3 worm cellular contexts compared by ENCODE assay signal in genomic region chrV:13269228-13269630, ce11.
A peak's percentile ranks its signal among the peaks of the same experiment; 100 is the strongest.
TF ChIP-seq lines count a peak whose summit lies in the region.

No protein-coding gene starts in this region.

TF ChIP-seq in whole organism, L1 larva, 84 proteins besides CTCF, POLR2A, EP300 and RAD21 (continued from another document and continues in another):
- TF ChIP-seq unc-30 (tag; optimal IDR thresholded peaks at IDR 0.05; lab: Kevin White, UChicago) (no peak), elt-2 (tag; optimal IDR thresholded peaks at IDR 0.05; lab: Kevin White, UChicago) (peak; percentile 100), lir-3 (tag; optimal IDR thresholded peaks at IDR 0.05; lab: Kevin White, UChicago; ENCODE audit: poor library complexity) (no peak), ces-1 (GFP tag; optimal IDR thresholded peaks at IDR 0.05; lab: Kevin White, UChicago) (no peak), skn-1 (tag; optimal IDR thresholded peaks at IDR 0.05; lab: Kevin White, UChicago) (no peak), ceh-63 (GFP tag; optimal IDR thresholded peaks at IDR 0.05; lab: Kevin White, UChicago) (no peak), elt-3 (tag; optimal IDR thresholded peaks at IDR 0.05; lab: Kevin White, UChicago) (no peak), nhr-85 (tag; lab: Kevin White, UChicago) (no peak), ceh-90 (tag; optimal IDR thresholded peaks at IDR 0.05; lab: Kevin White, UChicago) (no peak), unc-86 (tag; optimal IDR thresholded peaks at IDR 0.05; lab: Kevin White, UChicago) (no peak), aha-1 (tag; optimal IDR thresholded peaks at IDR 0.05; lab: Kevin White, UChicago) (no peak), alr-1 (tag; optimal IDR thresholded peaks at IDR 0.05; lab: Kevin White, UChicago; ENCODE audit: borderline replicate concordance) (no peak), nhr-77 (tag; optimal IDR thresholded peaks at IDR 0.05; lab: Kevin White, UChicago) (no peak), lin-15B (tag; optimal IDR thresholded peaks at IDR 0.05; lab: Kevin White, UChicago) (no peak), ceh-88 (GFP tag; IDR thresholded peaks at IDR 0.05; lab: Robert Waterston, UW) (no peak), tlp-1 (tag; optimal IDR thresholded peaks at IDR 0.05; lab: Kevin White, UChicago) (peak; percentile 83), C04F5.9 (tag; optimal IDR thresholded peaks at IDR 0.05; lab: Kevin White, UChicago) (no peak), ceh-8 (GFP tag; optimal IDR thresholded peaks at IDR 0.05; lab: Kevin White, UChicago) (no peak), hpl-2 (GFP tag; optimal IDR thresholded peaks at IDR 0.05; lab: Kevin White, UChicago) (peak; percentile 83), rnt-1 (tag; optimal IDR thresholded peaks at IDR 0.05; lab: Kevin White, UChicago) (no peak), egl-13 (tag; optimal IDR thresholded peaks at IDR 0.05; lab: Kevin White, UChicago) (no peak), blmp-1 (tag; optimal IDR thresholded peaks at IDR 0.05; lab: Kevin White, UChicago) (no peak), hlh-17 (GFP tag; optimal IDR thresholded peaks at IDR 0.05; lab: Kevin White, UChicago; ENCODE audit: borderline replicate concordance) (no peak), nhr-237 (tag; optimal IDR thresholded peaks at IDR 0.05; lab: Kevin White, UChicago) (no peak), lin-13 (GFP tag; optimal IDR thresholded peaks at IDR 0.05; lab: Kevin White, UChicago) (no peak), nhr-20 (tag; optimal IDR thresholded peaks at IDR 0.05; lab: Kevin White, UChicago) (peak; percentile 25), lin-35 (GFP tag; optimal IDR thresholded peaks at IDR 0.05; lab: Kevin White, UChicago) (peak in 1 of 2 experiments; percentile 59), dpl-1 (GFP tag; optimal IDR thresholded peaks at IDR 0.05; lab: Kevin White, UChicago) (no peak), snu-23 (GFP tag; optimal IDR thresholded peaks at IDR 0.05; lab: Kevin White, UChicago) (no peak), pax-3 (tag; optimal IDR thresholded peaks at IDR 0.05; lab: Kevin White, UChicago) (peak; percentile 85), Y116A8C.19 (tag; optimal IDR thresholded peaks at IDR 0.05; lab: Kevin White, UChicago; ENCODE audit: borderline replicate concordance) (no peak), egl-27 (tag; optimal IDR thresholded peaks at IDR 0.05; lab: Kevin White, UChicago) (no peak), sup-37 (GFP tag; optimal IDR thresholded peaks at IDR 0.05; lab: Kevin White, UChicago) (no peak), unc-62 (GFP tag; optimal IDR thresholded peaks at IDR 0.05; lab: Kevin White, UChicago) (no peak), mdl-1 (tag; optimal IDR thresholded peaks at IDR 0.05; lab: Kevin White, UChicago) (no peak), pqm-1 (tag; optimal IDR thresholded peaks at IDR 0.05; lab: Kevin White, UChicago) (peak; percentile 86), zip-4 (GFP tag; optimal IDR thresholded peaks at IDR 0.05; lab: Kevin White, UChicago) (no peak), isw-1 (GFP tag; IDR thresholded peaks at IDR 0.05; lab: Robert Waterston, UW) (no peak), efl-1 (optimal IDR thresholded peaks at IDR 0.05; lab: Kevin White, UChicago) (no peak), efl-1 (GFP tag; optimal IDR thresholded peaks at IDR 0.05 in 1 of 2; lab: Kevin White, UChicago) (peak in 1 of 2 experiments; percentile 83), C16A3.4 (tag; optimal IDR thresholded peaks at IDR 0.05; lab: Kevin White, UChicago) (no peak), grh-1 (GFP tag; IDR thresholded peaks at IDR 0.05; lab: Robert Waterston, UW) (no peak), nhr-12 (tag; optimal IDR thresholded peaks at IDR 0.05; lab: Kevin White, UChicago) (no peak), ama-1 (optimal IDR thresholded peaks at IDR 0.05; lab: Kevin White, UChicago) (no peak), nhr-71 (tag; optimal IDR thresholded peaks at IDR 0.05; lab: Kevin White, UChicago) (peak; percentile 44), lin-14 (GFP tag; optimal IDR thresholded peaks at IDR 0.05; lab: Kevin White, UChicago) (peak; percentile 26)

TF ChIP-seq in whole organism, L4 larva, 104 proteins besides CTCF, POLR2A, EP300 and RAD21 (continued from another document and continues in another):
- no peak for TF ChIP-seq nhr-11 (tag; optimal IDR thresholded peaks at IDR 0.05; lab: Kevin White, UChicago)
- TF ChIP-seq dmd-9 (GFP tag; IDR thresholded peaks at IDR 0.05; lab: Robert Waterston, UW), result no peak
- TF ChIP-seq nhr-25 (tag; optimal IDR thresholded peaks at IDR 0.05; lab: Kevin White, UChicago; ENCODE audit: borderline replicate concordance, insufficient read depth), result no peak
- TF ChIP-seq fkh-10 (GFP tag; optimal IDR thresholded peaks at IDR 0.05; lab: Kevin White, UChicago), result no peak
- no peak for TF ChIP-seq T26A8.4 (GFP tag; IDR thresholded peaks at IDR 0.05; lab: Robert Waterston, UW)
- TF ChIP-seq D1046.2 (GFP tag; IDR thresholded peaks at IDR 0.05; lab: Robert Waterston, UW), result no peak
- peak; percentile 80 for TF ChIP-seq hlh-30 (tag; optimal IDR thresholded peaks at IDR 0.05; lab: Kevin White, UChicago; ENCODE audit: insufficient read depth)
- TF ChIP-seq tag-97 (GFP tag; IDR thresholded peaks at IDR 0.05; lab: Robert Waterston, UW), result no peak
- peak; percentile 85 for TF ChIP-seq hlh-11 (tag; optimal IDR thresholded peaks at IDR 0.05; lab: Kevin White, UChicago)
- no peak for TF ChIP-seq nhr-42 (GFP tag; IDR thresholded peaks at IDR 0.05; lab: Robert Waterston, UW)
- TF ChIP-seq ztf-11 (tag; optimal IDR thresholded peaks at IDR 0.05; lab: Kevin White, UChicago), result no peak
- TF ChIP-seq F37D6.2 (tag; optimal IDR thresholded peaks at IDR 0.05; lab: Kevin White, UChicago), result no peak
- TF ChIP-seq lin-38 (GFP tag; IDR thresholded peaks at IDR 0.05; lab: Robert Waterston, UW), result peak; percentile 6; the same call in 1 of the 2 replicates
- peak; percentile 87 for TF ChIP-seq dve-1 (tag; optimal IDR thresholded peaks at IDR 0.05; lab: Kevin White, UChicago; ENCODE audit: insufficient read depth)
- 0 out of 2 replicates have a peak, but pooled peaks have one; percentile 35 for TF ChIP-seq Y105C5A.15 (GFP tag; IDR thresholded peaks at IDR 0.05; lab: Robert Waterston, UW)
- peak; percentile 86 for TF ChIP-seq nhr-102 (tag; optimal IDR thresholded peaks at IDR 0.05; lab: Kevin White, UChicago)
- TF ChIP-seq mep-1 (tag; optimal IDR thresholded peaks at IDR 0.05; lab: Kevin White, UChicago), result no peak
- TF ChIP-seq nhr-111 (GFP tag; optimal IDR thresholded peaks at IDR 0.05; lab: Kevin White, UChicago), result no peak
- no peak for TF ChIP-seq skn-1 (tag; optimal IDR thresholded peaks at IDR 0.05; lab: Kevin White, UChicago)
- TF ChIP-seq mdl-1 (tag; optimal IDR thresholded peaks at IDR 0.05; lab: Kevin White, UChicago), result no peak
- TF ChIP-seq tra-1 (GFP tag; IDR thresholded peaks at IDR 0.05; lab: Robert Waterston, UW), result peak; percentile 64
- no peak for TF ChIP-seq unc-39 (tag; optimal IDR thresholded peaks at IDR 0.05; lab: Kevin White, UChicago)
- no peak for TF ChIP-seq ceh-62 (tag; optimal IDR thresholded peaks at IDR 0.05; lab: Kevin White, UChicago)
- TF ChIP-seq ztf-7 (tag; optimal IDR thresholded peaks at IDR 0.05; lab: Kevin White, UChicago), result peak; percentile 22
- TF ChIP-seq ZK546.5 (tag; optimal IDR thresholded peaks at IDR 0.05; lab: Kevin White, UChicago), result no peak
- TF ChIP-seq duxl-1 (tag; optimal IDR thresholded peaks at IDR 0.05; lab: Kevin White, UChicago; ENCODE audit: poor library complexity), result no peak
- peak in 1 of 2 experiments; percentile 51 for TF ChIP-seq unc-62 (GFP tag; optimal IDR thresholded peaks at IDR 0.05 in 1 of 2; lab: Kevin White, UChicago)
- TF ChIP-seq unc-62 (tag; optimal IDR thresholded peaks at IDR 0.05; lab: Kevin White, UChicago), result no peak
- no peak for TF ChIP-seq attf-4 (tag; optimal IDR thresholded peaks at IDR 0.05; lab: Kevin White, UChicago)
- TF ChIP-seq spr-1 (tag; optimal IDR thresholded peaks at IDR 0.05; lab: Kevin White, UChicago), result no peak
- peak in 1 of 2 experiments; percentile 21 for TF ChIP-seq daf-16 (GFP tag; optimal IDR thresholded peaks at IDR 0.05; lab: Kevin White, UChicago)
- TF ChIP-seq daf-16 (tag; optimal IDR thresholded peaks at IDR 0.05; lab: Kevin White, UChicago), result peak; percentile 94
- peak; percentile 64; the same call in 1 of the 2 replicates for TF ChIP-seq Y75B8A.6 (GFP tag; IDR thresholded peaks at IDR 0.05; lab: Robert Waterston, UW)
- TF ChIP-seq Y48G9A.11 (GFP tag; IDR thresholded peaks at IDR 0.05; lab: Robert Waterston, UW), result no peak
- TF ChIP-seq F10B5.3 (tag; optimal IDR thresholded peaks at IDR 0.05; lab: Kevin White, UChicago), result no peak
- TF ChIP-seq jun-1 (tag; optimal IDR thresholded peaks at IDR 0.05; lab: Kevin White, UChicago), result peak; percentile 41
- no peak for TF ChIP-seq lin-13 (GFP tag; optimal IDR thresholded peaks at IDR 0.05; lab: Kevin White, UChicago)
- TF ChIP-seq set-16 (GFP tag; IDR thresholded peaks at IDR 0.05; lab: Robert Waterston, UW), result no peak
- TF ChIP-seq nhr-28 (tag; optimal IDR thresholded peaks at IDR 0.05; lab: Kevin White, UChicago), result peak; percentile 67
- TF ChIP-seq unc-130 (GFP tag; optimal IDR thresholded peaks at IDR 0.05; lab: Kevin White, UChicago), result no peak
- peak; percentile 82 for TF ChIP-seq dmd-6 (GFP tag; IDR thresholded peaks at IDR 0.05; lab: Robert Waterston, UW)
- no peak for TF ChIP-seq nhr-77 (tag; optimal IDR thresholded peaks at IDR 0.05; lab: Kevin White, UChicago)
- peak; percentile 81 for TF ChIP-seq pqm-1 (tag; optimal IDR thresholded peaks at IDR 0.05; lab: Kevin White, UChicago)
- TF ChIP-seq mes-2 (tag; optimal IDR thresholded peaks at IDR 0.05; lab: Kevin White, UChicago; ENCODE audit: poor library complexity, severe bottlenecking), result peak; percentile 21
- TF ChIP-seq nhr-76 (tag; optimal IDR thresholded peaks at IDR 0.05; lab: Kevin White, UChicago), result no peak
- no peak for TF ChIP-seq lin-29 (GFP tag; IDR thresholded peaks at IDR 0.05; lab: Robert Waterston, UW)
- TF ChIP-seq hif-1 (tag; optimal IDR thresholded peaks at IDR 0.05; lab: Kevin White, UChicago), result peak in 1 of 2 experiments; percentile 17

TF ChIP-seq in whole organism, young adult, 124 proteins besides CTCF, POLR2A, EP300 and RAD21 (continued from another document and continues in another):
- TF ChIP-seq him-1 (tag; optimal IDR thresholded peaks at IDR 0.05; lab: Kevin White, UChicago) (no peak), F37B4.10 (GFP tag; IDR thresholded peaks at IDR 0.05; lab: Robert Waterston, UW) (no peak), hrde-1 (tag; optimal IDR thresholded peaks at IDR 0.05; lab: Kevin White, UChicago; ENCODE audit: borderline replicate concordance) (no peak), lin-40 (tag; optimal IDR thresholded peaks at IDR 0.05; lab: Kevin White, UChicago) (peak; percentile 29), Y53F4B.3 (GFP tag; IDR thresholded peaks at IDR 0.05; lab: Robert Waterston, UW) (no peak), ccch-3 (GFP tag; optimal IDR thresholded peaks at IDR 0.05; lab: Kevin White, UChicago) (no peak), F23B12.7 (tag; optimal IDR thresholded peaks at IDR 0.05; lab: Kevin White, UChicago; ENCODE audit: insufficient read depth) (no peak), atf-7 (tag; optimal IDR thresholded peaks at IDR 0.05; lab: Kevin White, UChicago) (peak; percentile 74), unc-130 (GFP tag; optimal IDR thresholded peaks at IDR 0.05; lab: Kevin White, UChicago) (no peak), nhr-90 (tag; optimal IDR thresholded peaks at IDR 0.05; lab: Kevin White, UChicago) (peak; percentile 25), ceh-40 (GFP tag; IDR thresholded peaks at IDR 0.05; lab: Robert Waterston, UW) (no peak), tlf-1 (GFP tag; optimal IDR thresholded peaks at IDR 0.05; lab: Kevin White, UChicago) (no peak), F55B11.4 (tag; optimal IDR thresholded peaks at IDR 0.05; lab: Kevin White, UChicago; ENCODE audit: borderline replicate concordance, insufficient read depth) (no peak), B0019.2 (GFP tag; conservative IDR thresholded peaks at IDR 0.05; lab: Robert Waterston, UW) (no peak), B0336.3 (GFP tag; IDR thresholded peaks at IDR 0.05; lab: Robert Waterston, UW) (0 out of 2 replicates have a peak, but pooled peaks have one; percentile 38), unc-62 (GFP tag; optimal IDR thresholded peaks at IDR 0.05; lab: Kevin White, UChicago) (no peak), ceh-27 (GFP tag; optimal IDR thresholded peaks at IDR 0.05; lab: Kevin White, UChicago) (no peak), tbp1 (GFP tag; optimal IDR thresholded peaks at IDR 0.05; lab: Kevin White, UChicago) (peak; percentile 20), die-1 (tag; optimal IDR thresholded peaks at IDR 0.05; lab: Kevin White, UChicago) (no peak), hmg-1.2 (GFP tag; IDR thresholded peaks at IDR 0.05; lab: Robert Waterston, UW) (no peak), dox-1 (GFP tag; IDR thresholded peaks at IDR 0.05; lab: Robert Waterston, UW) (no peak), rpc-1 (optimal IDR thresholded peaks at IDR 0.05; lab: Kevin White, UChicago) (no peak), rpc-1 (tag; optimal IDR thresholded peaks at IDR 0.05; lab: Kevin White, UChicago) (no peak), ceh-91 (GFP tag; IDR thresholded peaks at IDR 0.05; lab: Robert Waterston, UW) (no peak), efl-1 (GFP tag; optimal IDR thresholded peaks at IDR 0.05; lab: Kevin White, UChicago) (no peak), zfh-2 (GFP tag; conservative IDR thresholded peaks at IDR 0.05; lab: Robert Waterston, UW) (no peak), nhr-179 (tag; optimal IDR thresholded peaks at IDR 0.05; lab: Kevin White, UChicago) (no peak), attf-3 (GFP tag; conservative IDR thresholded peaks at IDR 0.05; lab: Robert Waterston, UW) (no peak), madf-6 (GFP tag; IDR thresholded peaks at IDR 0.05; lab: Robert Waterston, UW) (no peak), K11D2.4 (GFP tag; IDR thresholded peaks at IDR 0.05; lab: Robert Waterston, UW) (no peak), let-607 (tag; optimal IDR thresholded peaks at IDR 0.05; lab: Kevin White, UChicago) (peak in 1 of 2 experiments; percentile 41), ceh-100 (GFP tag; IDR thresholded peaks at IDR 0.05; lab: Robert Waterston, UW) (no peak), C17E4.6 (GFP tag; IDR thresholded peaks at IDR 0.05; lab: Robert Waterston, UW) (no peak), K12H6.12 (tag; optimal IDR thresholded peaks at IDR 0.05; lab: Kevin White, UChicago) (no peak), ZK185.1 (tag; optimal IDR thresholded peaks at IDR 0.05; lab: Kevin White, UChicago; ENCODE audit: poor library complexity, severe bottlenecking) (no peak), hlh-26 (GFP tag; conservative IDR thresholded peaks at IDR 0.05; lab: Robert Waterston, UW) (no peak), T07F8.4 (tag; optimal IDR thresholded peaks at IDR 0.05; lab: Kevin White, UChicago) (no peak), F57C9.4 (tag; optimal IDR thresholded peaks at IDR 0.05; lab: Kevin White, UChicago) (no peak), lin-26 (GFP tag; IDR thresholded peaks at IDR 0.05; lab: Robert Waterston, UW) (no peak), nfya-1 (tag; optimal IDR thresholded peaks at IDR 0.05; lab: Kevin White, UChicago; ENCODE audit: borderline replicate concordance, insufficient read depth) (no peak), nfya-2 (GFP tag; IDR thresholded peaks at IDR 0.05; lab: Robert Waterston, UW) (no peak), ceh-58 (GFP tag; IDR thresholded peaks at IDR 0.05; lab: Robert Waterston, UW) (no peak), snpc-1.1 (tag; optimal IDR thresholded peaks at IDR 0.05; lab: Kevin White, UChicago; ENCODE audit: insufficient read depth) (no peak), tbx-9 (tag; optimal IDR thresholded peaks at IDR 0.05; lab: Kevin White, UChicago; ENCODE audit: borderline replicate concordance) (no peak), nhr-80 (tag; optimal IDR thresholded peaks at IDR 0.05; lab: Kevin White, UChicago) (peak; percentile 87), cebp-1 (GFP tag; IDR thresholded peaks at IDR 0.05; lab: Robert Waterston, UW) (peak; percentile 76; the same call in 1 of the 2 replicates), cebp-1 (tag; optimal IDR thresholded peaks at IDR 0.05; lab: Kevin White, UChicago) (peak; percentile 86), ztf-22 (GFP tag; optimal IDR thresholded peaks at IDR 0.05; lab: Kevin White, UChicago) (peak; percentile 23), lsy-27 (tag; optimal IDR thresholded peaks at IDR 0.05; lab: Kevin White, UChicago; ENCODE audit: borderline replicate concordance, insufficient read depth) (no peak), ceh-79 (tag; optimal IDR thresholded peaks at IDR 0.05; lab: Kevin White, UChicago) (no peak), pha-4 (tag; optimal IDR thresholded peaks at IDR 0.05; lab: Kevin White, UChicago) (peak; percentile 82), F49E8.2 (tag; optimal IDR thresholded peaks at IDR 0.05; lab: Kevin White, UChicago; ENCODE audit: insufficient read depth) (no peak), xnd-1 (tag; optimal IDR thresholded peaks at IDR 0.05; lab: Kevin White, UChicago) (no peak), attf-5 (GFP tag; optimal IDR thresholded peaks at IDR 0.05; lab: Kevin White, UChicago) (no peak)
